Worm (Caenorhabditis elegans) whole organism, L4 larva: ENCODE measurements around the gene C12D12.3.
A peak's percentile ranks its signal among the peaks of the same experiment; 100 is the strongest.

ENCODE experiments used
- T20F7.1 ChIP-seq: fragments of 200-800 bp; sonication (Bioruptor generic); optimal IDR thresholded peaks from 2 replicates; lab custom pipeline; 2018; ENCODE audit warnings: mild to moderate bottlenecking, missing genetic modification characterization, missing compliant biosample characterization
- Y5F2A.4 ChIP-seq: fragments of 200-800 bp; sonication (Bioruptor generic); optimal IDR thresholded peaks from 2 replicates; lab custom pipeline; 2018; ENCODE audit warnings: mild to moderate bottlenecking, missing genetic modification characterization, missing compliant biosample characterization
- Y75B8A.6 ChIP-seq: fragments of 200-800 bp; sonication (Bioruptor generic); IDR thresholded peaks from 2 replicates; pipeline ENCODE4 v1.3.6; 2022; ENCODE audit warnings: missing genetic modification reagents, missing genetic modification characterization, missing compliant biosample characterization
- aha-1 ChIP-seq: fragments of 150-350 bp; peaks from one replicate; lab custom pipeline; 2014; ENCODE audit warnings: missing biosample characterization, missing genetic modification characterization
- ceh-32 ChIP-seq: sonication (generic microtip); optimal IDR thresholded peaks from 2 replicates; lab custom pipeline; 2016; ENCODE audit warnings: mild to moderate bottlenecking, missing genetic modification characterization, missing compliant biosample characterization; ENCODE audit not compliant: poor library complexity
- ceh-62 ChIP-seq: sonication (generic microtip); optimal IDR thresholded peaks from 2 replicates; lab custom pipeline; 2017; ENCODE audit warnings: missing biosample characterization, missing genetic modification characterization
- ces-1 ChIP-seq: fragments of 150-350 bp; sonication (generic microtip); optimal IDR thresholded peaks from 4 replicates; lab custom pipeline; 2014; ENCODE audit warnings: missing biosample characterization, missing genetic modification reagents, missing genetic modification characterization
- cey-2 ChIP-seq: sonication (generic microtip); optimal IDR thresholded peaks from 3 replicates; lab custom pipeline; 2017; ENCODE audit warnings: missing genetic modification characterization, mild to moderate bottlenecking, missing compliant biosample characterization, antibody characterized with exemption, borderline replicate concordance; ENCODE audit not compliant: insufficient read depth
- ctbp-1 ChIP-seq: fragments of 200-800 bp; sonication (Bioruptor generic); IDR thresholded peaks from 2 replicates; pipeline ENCODE4 v1.3.6; 2022; ENCODE audit warnings: missing genetic modification reagents, missing genetic modification characterization, missing compliant biosample characterization
- daf-12 ChIP-seq: fragments of 150-350 bp; optimal IDR thresholded peaks from 2 replicates; lab custom pipeline; 2014; ENCODE audit warnings: missing biosample characterization, missing genetic modification reagents, missing genetic modification characterization
- daf-8 ChIP-seq: fragments of 200-800 bp; sonication (Bioruptor generic); IDR thresholded peaks from 2 replicates; pipeline ENCODE4 v1.3.6; 2022; ENCODE audit warnings: missing genetic modification characterization, missing compliant biosample characterization
- dve-1 ChIP-seq: sonication (generic microtip); optimal IDR thresholded peaks from 2 replicates; lab custom pipeline; 2017; ENCODE audit warnings: antibody characterized with exemption, mild to moderate bottlenecking, missing genetic modification characterization, missing compliant biosample characterization; ENCODE audit not compliant: insufficient read depth
- egl-43 ChIP-seq: fragments of 200-800 bp; sonication (Bioruptor generic); IDR thresholded peaks from 2 replicates; pipeline ENCODE4 v1.3.6; 2022; ENCODE audit warnings: missing genetic modification reagents, missing genetic modification characterization, missing compliant biosample characterization
- fkh-10 ChIP-seq: fragments of 150-350 bp; optimal IDR thresholded peaks from 2 replicates; lab custom pipeline; 2014; ENCODE audit warnings: missing biosample characterization, missing genetic modification reagents, missing genetic modification characterization
- gei-8 ChIP-seq: fragments of 200-800 bp; sonication (Bioruptor generic); optimal IDR thresholded peaks from 2 replicates; lab custom pipeline; 2018; ENCODE audit warnings: mild to moderate bottlenecking, missing genetic modification characterization, missing compliant biosample characterization
- hlh-11 ChIP-seq: fragments of 200-800 bp; sonication (Bioruptor generic); optimal IDR thresholded peaks from 2 replicates; lab custom pipeline; 2018; ENCODE audit warnings: mild to moderate bottlenecking, missing genetic modification characterization, missing compliant biosample characterization
- hlh-30 ChIP-seq: sonication (generic microtip); optimal IDR thresholded peaks from 2 replicates; lab custom pipeline; 2017; ENCODE audit warnings: antibody characterized with exemption, mild to moderate bottlenecking, missing genetic modification characterization, missing compliant biosample characterization; ENCODE audit not compliant: insufficient read depth
- lim-7 ChIP-seq: fragments of 200-800 bp; sonication (Bioruptor generic); IDR thresholded peaks from 2 replicates; pipeline ENCODE4 v1.3.6; 2022; ENCODE audit warnings: missing genetic modification characterization, missing compliant biosample characterization
- lin-13 ChIP-seq: fragments of 150-350 bp; optimal IDR thresholded peaks from 2 replicates; lab custom pipeline; 2014; ENCODE audit warnings: missing biosample characterization, missing genetic modification reagents, missing genetic modification characterization
- lin-15B ChIP-seq: fragments of 150-350 bp; sonication (generic microtip); optimal IDR thresholded peaks from 3 replicates; lab custom pipeline; 2014; ENCODE audit warnings: missing biosample characterization, missing genetic modification characterization
- lin-29 ChIP-seq: fragments of 200-800 bp; sonication (Bioruptor generic); IDR thresholded peaks from 2 replicates; pipeline ENCODE4 v1.3.6; 2022; ENCODE audit warnings: missing genetic modification reagents, missing genetic modification characterization, missing compliant biosample characterization
- lin-38 ChIP-seq: fragments of 200-800 bp; sonication (Bioruptor generic); IDR thresholded peaks from 2 replicates; pipeline ENCODE4 v1.3.6; 2022; ENCODE audit warnings: missing genetic modification reagents, missing genetic modification characterization, missing compliant biosample characterization
- madf-9 ChIP-seq: fragments of 200-800 bp; sonication (Bioruptor generic); conservative IDR thresholded peaks from 2 replicates; pipeline ENCODE4 v1.3.6; 2022; ENCODE audit warnings: missing genetic modification reagents, missing genetic modification characterization, missing compliant biosample characterization
- mdl-1 ChIP-seq, 2 experiments: fragments of 150-350 bp in 1 of 2; sonication (generic microtip) in 1 of 2; optimal IDR thresholded peaks; 2 replicates each; lab custom pipeline; 2014 to 2017; ENCODE audit warnings: missing biosample characterization in 2 of 2, missing genetic modification characterization in 2 of 2
- mes-2 ChIP-seq: sonication (generic microtip); optimal IDR thresholded peaks from 2 replicates; lab custom pipeline; 2016; ENCODE audit warnings: missing genotype, mild to moderate bottlenecking, missing genetic modification characterization, missing compliant biosample characterization; ENCODE audit not compliant: poor library complexity, severe bottlenecking
- nhr-237 ChIP-seq: sonication (generic microtip); optimal IDR thresholded peaks from 2 replicates; lab custom pipeline; 2017; ENCODE audit warnings: missing biosample characterization, missing genetic modification characterization
- nhr-25 ChIP-seq: sonication (generic microtip); optimal IDR thresholded peaks from 2 replicates; lab custom pipeline; 2017; ENCODE audit warnings: missing genetic modification characterization, mild to moderate bottlenecking, missing compliant biosample characterization, antibody characterized with exemption, moderate library complexity, borderline replicate concordance; ENCODE audit not compliant: insufficient read depth
- nhr-41 ChIP-seq: fragments of 200-800 bp; sonication (Bioruptor generic); IDR thresholded peaks from 2 replicates; pipeline ENCODE4 v1.3.6; 2022; ENCODE audit warnings: missing genetic modification reagents, missing genetic modification characterization, missing compliant biosample characterization
- nhr-48 ChIP-seq: sonication (generic microtip); optimal IDR thresholded peaks from 2 replicates; lab custom pipeline; 2016; ENCODE audit warnings: mild to moderate bottlenecking, missing genetic modification characterization, missing compliant biosample characterization
- nhr-6 ChIP-seq: fragments of 150-350 bp; optimal IDR thresholded peaks from 2 replicates; lab custom pipeline; 2014; ENCODE audit warnings: missing biosample characterization, missing genetic modification characterization
- pha-4 ChIP-seq, 2 experiments: fragments of 150-350 bp in 1 of 2; fragments of 200-800 bp in 1 of 2; sonication (Bioruptor generic) in 1 of 2; IDR thresholded peaks in 1 of 2; optimal IDR thresholded peaks in 1 of 2; 2 replicates each; pipeline versions ENCODE4 v1.3.6 to Lab custom; 2014 to 2022; ENCODE audit warnings: missing genetic modification characterization in 2 of 2, missing genetic modification reagents in 2 of 2, missing biosample characterization in 1 of 2, missing compliant biosample characterization in 1 of 2
- saeg-2 ChIP-seq: fragments of 200-800 bp; sonication (Bioruptor generic); IDR thresholded peaks from 2 replicates; pipeline ENCODE4 v1.3.6; 2022; ENCODE audit warnings: missing genetic modification reagents, missing genetic modification characterization, missing compliant biosample characterization
- set-16 ChIP-seq: fragments of 200-800 bp; sonication (Bioruptor generic); IDR thresholded peaks from 2 replicates; pipeline ENCODE4 v1.3.6; 2022; ENCODE audit warnings: missing genetic modification reagents, missing genetic modification characterization, missing compliant biosample characterization
- snpc-1.2 ChIP-seq: fragments of 200-800 bp; sonication (Bioruptor generic); IDR thresholded peaks from 2 replicates; pipeline ENCODE4 v1.3.6; 2022; ENCODE audit warnings: missing genetic modification reagents, missing genetic modification characterization, missing compliant biosample characterization
- snpc-4 ChIP-seq: fragments of 150-350 bp; optimal IDR thresholded peaks from 2 replicates; lab custom pipeline; 2014; ENCODE audit warnings: missing biosample characterization, missing genetic modification characterization
- spr-1 ChIP-seq: sonication (generic microtip); optimal IDR thresholded peaks from 2 replicates; lab custom pipeline; 2016; ENCODE audit warnings: mild to moderate bottlenecking, missing genetic modification characterization, missing compliant biosample characterization
- tag-97 ChIP-seq: fragments of 200-800 bp; sonication (Bioruptor generic); IDR thresholded peaks from 2 replicates; pipeline ENCODE4 v1.3.6; 2022; ENCODE audit warnings: missing genetic modification characterization, missing compliant biosample characterization
- unc-39 ChIP-seq: sonication (generic microtip); optimal IDR thresholded peaks from 2 replicates; lab custom pipeline; 2017; ENCODE audit warnings: missing biosample characterization, missing genetic modification characterization
- unc-62 ChIP-seq, 3 experiments: fragments of 150-350 bp in 1 of 3; sonication (generic microtip); optimal IDR thresholded peaks in 2 of 3; peaks in 1 of 3; 1 replicate in 1 of 3; 2 replicates in 2 of 3; lab custom pipeline; 2014 to 2017; ENCODE audit warnings: missing biosample characterization in 3 of 3, missing genetic modification characterization in 3 of 3, missing genetic modification reagents in 3 of 3, missing genotype in 1 of 3
- vab-7 ChIP-seq: fragments of 200-800 bp; sonication (Bioruptor generic); IDR thresholded peaks from 2 replicates; pipeline ENCODE4 v1.3.6; 2022; ENCODE audit warnings: missing genetic modification reagents, missing genetic modification characterization, missing compliant biosample characterization
- zfp-2 ChIP-seq: sonication (generic microtip); optimal IDR thresholded peaks from 2 replicates; lab custom pipeline; 2016; ENCODE audit warnings: mild to moderate bottlenecking, missing genetic modification characterization, missing compliant biosample characterization
- zip-2 ChIP-seq: fragments of 150-350 bp; optimal IDR thresholded peaks from 2 replicates; lab custom pipeline; 2014; ENCODE audit warnings: missing biosample characterization, missing genetic modification characterization
- ztf-7 ChIP-seq: fragments of 150-350 bp; optimal IDR thresholded peaks from 2 replicates; lab custom pipeline; 2014; ENCODE audit warnings: missing biosample characterization, missing genetic modification characterization

C12D12.3 gene

DNA sequence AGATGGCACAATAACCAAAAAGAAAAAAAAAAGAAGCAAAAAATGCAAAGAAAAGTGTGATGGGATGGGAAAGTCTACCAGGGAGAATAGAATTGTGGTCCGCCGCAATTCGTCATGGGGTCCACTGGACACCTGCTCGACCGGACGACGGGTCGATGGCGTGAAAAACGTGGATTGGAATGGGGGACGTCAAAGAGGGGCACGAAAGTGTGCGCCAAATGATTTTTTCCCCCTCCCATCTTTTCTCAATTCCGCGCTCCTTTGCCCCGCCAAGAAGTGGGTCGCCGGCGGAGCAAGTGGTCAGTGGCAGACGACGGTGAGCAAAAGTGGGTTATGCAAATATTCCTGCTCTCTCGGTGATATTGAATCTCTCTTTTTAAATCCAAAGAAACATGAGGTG lies 21.1 kb upstream of the C12D12.3 start (continued):
- TF ChIP-seq fkh-10 (GFP tag; lab: Kevin White, UChicago) (no peak), nhr-6 (tag; lab: Kevin White, UChicago) (no peak), Y5F2A.4 (GFP tag; lab: Kevin White, UChicago) (no peak), saeg-2 (GFP tag; lab: Robert Waterston, UW) (no peak), nhr-48 (no peak), dve-1 (tag; lab: Kevin White, UChicago) (no peak), mdl-1 (tag; optimal IDR thresholded peaks at IDR 0.05; lab: Kevin White, UChicago) (no peak), gei-8 (GFP tag; lab: Kevin White, UChicago) (no peak), hlh-30 (tag; lab: Kevin White, UChicago) (peak; percentile 15), hlh-11 (tag; lab: Kevin White, UChicago) (peak; percentile 10), Y75B8A.6 (GFP tag; lab: Robert Waterston, UW) (no peak), unc-62 (GFP tag; optimal IDR thresholded peaks at IDR 0.05 in 1 of 2; lab: Kevin White, UChicago) (no peak), unc-62 (tag; optimal IDR thresholded peaks at IDR 0.05; lab: Kevin White, UChicago) (no peak), lin-15B (tag; lab: Kevin White, UChicago) (no peak), pha-4 (GFP tag; IDR thresholded peaks at IDR 0.05; lab: Robert Waterston, UW) (no peak), pha-4 (tag; optimal IDR thresholded peaks at IDR 0.05; lab: Kevin White, UChicago) (no peak), aha-1 (tag; lab: Kevin White, UChicago) (peak; percentile 79), mes-2 (tag; lab: Kevin White, UChicago) (peak; percentile 26)

- peak; percentile 29; the same call in 1 of the 2 replicates for TF ChIP-seq set-16 (GFP tag; lab: Robert Waterston, UW)
- peak; percentile 78 for TF ChIP-seq ces-1 (GFP tag; lab: Kevin White, UChicago)
- TF ChIP-seq ceh-62 = no peak
- peak; percentile 69; the same call in 1 of the 2 replicates for TF ChIP-seq ctbp-1 (GFP tag; lab: Robert Waterston, UW)
Observed at ce11 chrX:3469332-3469731, 19.8 kb upstream of the C12D12.3 start.

- peak in 1 of 2 experiments; percentile 55 for TF ChIP-seq unc-62 (GFP tag; optimal IDR thresholded peaks at IDR 0.05 in 1 of 2; lab: Kevin White, UChicago)
- no peak for TF ChIP-seq unc-62 (tag; optimal IDR thresholded peaks at IDR 0.05; lab: Kevin White, UChicago)
- no peak for TF ChIP-seq ctbp-1 (GFP tag; lab: Robert Waterston, UW)
Observed at ce11 chrX:3470307-3470706, 18.8 kb upstream of the C12D12.3 start.

DNA sequence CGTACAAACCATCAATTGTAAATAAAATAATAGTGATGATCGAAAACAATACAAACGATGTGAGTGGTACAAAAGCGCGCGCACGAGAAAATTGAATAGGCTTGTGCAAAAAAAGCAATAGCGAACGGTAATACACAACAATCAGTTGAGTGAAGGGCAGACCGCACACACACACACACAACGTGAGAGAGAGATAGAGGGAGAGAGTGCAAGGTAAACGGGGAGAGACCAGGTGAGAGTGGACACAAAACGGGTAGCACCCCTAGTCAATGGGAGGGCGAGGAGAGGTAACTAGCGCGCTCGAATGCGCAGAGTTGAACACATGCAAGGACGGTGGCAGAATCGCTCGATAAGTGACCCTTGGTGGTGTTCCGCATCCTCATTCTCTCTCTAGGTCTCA lies 16.9 kb upstream of the C12D12.3 start:
- TF ChIP-seq cey-2 (no peak), nhr-237 (tag; lab: Kevin White, UChicago) (no peak), unc-39 (tag; lab: Kevin White, UChicago) (no peak), daf-12 (no peak), nhr-25 (tag; lab: Kevin White, UChicago) (no peak), lin-29 (GFP tag; lab: Robert Waterston, UW) (no peak), tag-97 (GFP tag; lab: Robert Waterston, UW) (no peak), zfp-2 (tag; lab: Kevin White, UChicago) (no peak), lin-15B (tag; lab: Kevin White, UChicago) (no peak), egl-43 (GFP tag; lab: Robert Waterston, UW) (no peak), snpc-4 (tag; lab: Kevin White, UChicago) (no peak), snpc-1.2 (no peak), ces-1 (GFP tag; lab: Kevin White, UChicago) (no peak), lin-13 (GFP tag; lab: Kevin White, UChicago) (no peak), set-16 (GFP tag; lab: Robert Waterston, UW) (peak; percentile 53), fkh-10 (GFP tag; lab: Kevin White, UChicago) (no peak), daf-8 (GFP tag; lab: Robert Waterston, UW) (no peak), ztf-7 (tag; lab: Kevin White, UChicago) (no peak), vab-7 (GFP tag; lab: Robert Waterston, UW) (no peak), ceh-32 (no peak), lin-38 (GFP tag; lab: Robert Waterston, UW) (no peak), zip-2 (tag; lab: Kevin White, UChicago) (no peak), T20F7.1 (GFP tag; lab: Kevin White, UChicago) (no peak), spr-1 (tag; lab: Kevin White, UChicago) (no peak), hlh-30 (tag; lab: Kevin White, UChicago) (peak; percentile 60), lim-7 (no peak), nhr-41 (GFP tag; lab: Robert Waterston, UW) (no peak), madf-9 (no peak)
